Worm (Caenorhabditis elegans): ENCODE measurements around the gene best-16.

DNA sequence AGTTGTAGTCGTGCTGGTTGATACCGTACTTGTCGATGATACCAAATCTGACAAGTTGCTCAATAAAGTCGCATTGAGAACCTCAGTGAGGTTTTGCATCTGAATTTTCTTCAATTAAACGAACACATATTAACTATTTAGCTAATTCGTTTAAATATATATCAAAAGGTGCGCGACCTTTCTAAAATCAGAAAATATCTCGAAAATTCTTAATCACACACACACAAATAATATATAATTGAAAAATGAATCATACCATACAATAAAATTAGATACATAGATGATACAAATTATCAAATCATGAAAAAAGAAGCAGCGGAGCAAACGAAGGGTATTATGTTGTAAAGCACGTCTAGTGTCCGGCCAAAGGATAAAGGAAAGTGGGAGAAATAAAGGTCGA is 32.6 kb upstream of the best-16 start, which contains the start of gene D2024.5:
- TF ChIP-seq nhr-120 (GFP tag; IDR thresholded peaks at IDR 0.05): no peak
- no peak for TF ChIP-seq bed-2 (GFP tag; IDR thresholded peaks at IDR 0.05)
- no peak for TF ChIP-seq dpl-1 (GFP tag; optimal IDR thresholded peaks at IDR 0.05)
- no peak for TF ChIP-seq atf-7 (tag; optimal IDR thresholded peaks at IDR 0.05)
- TF ChIP-seq unc-62 (GFP tag; optimal IDR thresholded peaks at IDR 0.05): no peak
- TF ChIP-seq akir-1 (GFP tag; optimal IDR thresholded peaks at IDR 0.05): no peak
- no peak for TF ChIP-seq madf-10 (tag; optimal IDR thresholded peaks at IDR 0.05)
- TF ChIP-seq rpc-1 (optimal IDR thresholded peaks at IDR 0.05): no peak
- TF ChIP-seq rpc-1 (tag; optimal IDR thresholded peaks at IDR 0.05): no peak
- no peak for TF ChIP-seq unc-130 (GFP tag; optimal IDR thresholded peaks at IDR 0.05)
- no peak for TF ChIP-seq ztf-28 (GFP tag; IDR thresholded peaks at IDR 0.05)

All from whole organism, young adult.